Worm (Caenorhabditis elegans) whole organism, midembryonic: Measurements from ENCODE around the gene Y22D7AL.10.

Experiments used
- cog-1 ChIP-seq: sonication (generic microtip); optimal IDR thresholded peaks from 2 replicates; lab custom pipeline; 2016; ENCODE audit warnings: missing genetic modification characterization, missing compliant biosample characterization
- tab-1 ChIP-seq: fragments of 200-800 bp; sonication (Bioruptor generic); IDR thresholded peaks from 2 replicates; pipeline ENCODE4 v1.3.6; 2022; ENCODE audit warnings: missing genetic modification characterization, missing compliant biosample characterization
- ztf-23 ChIP-seq: fragments of 200-800 bp; sonication (Bioruptor generic); IDR thresholded peaks from 2 replicates; pipeline ENCODE4 v1.3.6; 2022; ENCODE audit warnings: missing genetic modification reagents, missing genetic modification characterization, missing compliant biosample characterization
- ztf-29 ChIP-seq: fragments of 200-800 bp; sonication (Bioruptor generic); IDR thresholded peaks from 2 replicates; pipeline ENCODE4 v1.3.6; 2022; ENCODE audit warnings: missing genetic modification reagents, missing genetic modification characterization, missing compliant biosample characterization

DNA sequence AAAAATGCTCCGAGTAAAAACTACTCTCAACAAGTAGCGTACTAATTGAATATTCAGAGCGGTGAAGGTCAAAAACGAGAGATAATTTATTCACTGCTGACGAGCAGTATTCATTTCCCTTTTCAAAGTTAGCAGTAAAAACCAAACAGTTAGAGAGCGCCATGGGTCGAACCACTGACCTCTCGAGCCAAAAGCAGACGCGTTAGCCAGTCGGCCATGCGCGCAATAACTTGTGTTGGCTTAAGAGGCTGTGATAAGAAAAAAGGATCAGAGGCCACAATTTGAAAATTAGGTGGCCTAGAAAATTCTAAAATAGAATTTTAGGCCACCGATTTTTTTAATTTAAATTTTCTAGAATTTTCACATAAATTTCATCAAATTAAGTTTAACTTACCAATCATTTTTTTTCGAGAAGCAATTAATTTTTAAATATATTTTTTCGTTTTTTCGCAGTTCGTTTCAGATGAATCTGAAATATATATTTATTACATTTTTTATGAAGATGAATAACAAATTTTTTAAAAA is 18.0 kb downstream of the Y22D7AL.10 start, which contains the start of gene sms-3:
- TF ChIP-seq ztf-23 (GFP tag; lab: Robert Waterston, UW), result no peak
- no peak for TF ChIP-seq ztf-29
- peak; percentile 76 for TF ChIP-seq tab-1 (GFP tag; lab: Robert Waterston, UW)
- TF ChIP-seq cog-1 (tag; lab: Kevin White, UChicago), result no peak
